Fruit fly (Drosophila melanogaster) whole organism, embryonic: ENCODE results near the gene CG6094.

Experiments used
- Atf-2 ChIP-seq: fragments of 200-800 bp; sonication (Bioruptor generic); optimal IDR thresholded peaks from 2 replicates; lab custom pipeline; 2016; ENCODE audit warnings: missing biosample characterization, missing genetic modification characterization
- Atf3 ChIP-seq: fragments of 200-800 bp; sonication (Bioruptor generic); optimal IDR thresholded peaks from 3 replicates; lab custom pipeline; 2016; ENCODE audit warnings: missing biosample characterization, missing genetic modification characterization
- Bdp1 ChIP-seq: fragments of 200-800 bp; sonication (Bioruptor generic); optimal IDR thresholded peaks from 3 replicates; lab custom pipeline; 2016; ENCODE audit warnings: missing biosample characterization, missing genetic modification characterization
- CG12155 ChIP-seq: fragments of 200-800 bp; sonication (Bioruptor generic); optimal IDR thresholded peaks from 3 replicates; lab custom pipeline; 2016; ENCODE audit warnings: missing biosample characterization, missing genetic modification characterization
- CG1233 ChIP-seq: fragments of 200-800 bp; sonication (Bioruptor generic); optimal IDR thresholded peaks from 4 replicates; lab custom pipeline; 2018; ENCODE audit warnings: missing biosample characterization, mild to moderate bottlenecking, missing genetic modification characterization
- CG13296 ChIP-seq: fragments of 200-800 bp; sonication (Bioruptor generic); optimal IDR thresholded peaks from 3 replicates; lab custom pipeline; 2018; ENCODE audit warnings: missing biosample characterization, mild to moderate bottlenecking, missing genetic modification characterization
- CG14441 ChIP-seq: fragments of 200-800 bp; sonication (Bioruptor generic); IDR thresholded peaks from 2 replicates; pipeline ENCODE4 v1.3.6; 2022; ENCODE audit warnings: missing biosample characterization, missing genetic modification characterization
- CG17186 ChIP-seq: fragments of 200-800 bp; sonication (Bioruptor generic); optimal IDR thresholded peaks from 3 replicates; lab custom pipeline; 2017; ENCODE audit warnings: missing biosample characterization, missing genetic modification reagents, missing genetic modification characterization
- CG2120 ChIP-seq: fragments of 200-800 bp; sonication (Bioruptor generic); optimal IDR thresholded peaks from 3 replicates; lab custom pipeline; 2016; ENCODE audit warnings: missing biosample characterization, missing genetic modification characterization
- CG2712 ChIP-seq: fragments of 200-800 bp; optimal IDR thresholded peaks from 3 replicates; lab custom pipeline; 2019; ENCODE audit warnings: missing biosample characterization, mild to moderate bottlenecking, missing genetic modification characterization, moderate library complexity
- CG32772 ChIP-seq: fragments of 200-800 bp; sonication (Bioruptor generic); IDR thresholded peaks from 2 replicates; pipeline ENCODE4 v1.3.6; 2022; ENCODE audit warnings: missing biosample characterization, missing genetic modification characterization
- CG6683 ChIP-seq: fragments of 200-800 bp; sonication (Bioruptor generic); optimal IDR thresholded peaks from 2 replicates; lab custom pipeline; 2017; ENCODE audit warnings: missing biosample characterization, mild to moderate bottlenecking, missing genetic modification characterization, missing genetic modification reagents
- CG6689 ChIP-seq: fragments of 200-800 bp; sonication (Bioruptor generic); IDR thresholded peaks from 2 replicates; pipeline ENCODE4 v1.3.6; 2022; ENCODE audit warnings: missing biosample characterization, missing genetic modification characterization
- CG7372 ChIP-seq: fragments of 200-800 bp; sonication (Bioruptor generic); IDR thresholded peaks from 2 replicates; pipeline ENCODE4 v1.3.6; 2022; ENCODE audit warnings: missing biosample characterization, missing genetic modification characterization
- CG9797 ChIP-seq: fragments of 200-800 bp; sonication (Bioruptor generic); optimal IDR thresholded peaks from 3 replicates; lab custom pipeline; 2018; ENCODE audit warnings: missing biosample characterization, mild to moderate bottlenecking, missing genetic modification characterization
- CkIIα-i1 ChIP-seq: fragments of 200-800 bp; sonication (Bioruptor generic); IDR thresholded peaks from 2 replicates; pipeline ENCODE4 v1.3.6; 2022; ENCODE audit warnings: missing biosample characterization, missing genetic modification characterization
- Dad ChIP-seq: fragments of 200-800 bp; sonication (Bioruptor generic); optimal IDR thresholded peaks from 3 replicates; lab custom pipeline; 2016; ENCODE audit warnings: missing biosample characterization, missing genetic modification characterization
- Doc3 ChIP-seq: fragments of 200-800 bp; sonication (Bioruptor generic); IDR thresholded peaks from 3 replicates; pipeline ENCODE4 v1.3.6; 2022; ENCODE audit warnings: missing biosample characterization, missing genetic modification characterization; ENCODE audit not compliant: partially characterized antibody
- Eip74EF ChIP-seq, 2 experiments: fragments of 200-800 bp in 1 of 2; fragments of >200 bp in 1 of 2; sonication (Bioruptor generic) in 1 of 2; optimal IDR thresholded peaks; 2 replicates each; lab custom pipeline; 2017 to 2019; ENCODE audit warnings: missing biosample characterization in 2 of 2, missing genetic modification characterization in 2 of 2, mild to moderate bottlenecking in 1 of 2, moderate library complexity in 1 of 2
- Fer1 ChIP-seq: fragments of 200-800 bp; sonication (Bioruptor generic); optimal IDR thresholded peaks from 2 replicates; lab custom pipeline; 2017; ENCODE audit warnings: missing biosample characterization, mild to moderate bottlenecking, missing genetic modification characterization
- Fer3 ChIP-seq: fragments of 200-800 bp; sonication (Bioruptor generic); optimal IDR thresholded peaks from 2 replicates; lab custom pipeline; 2018; ENCODE audit warnings: missing biosample characterization, mild to moderate bottlenecking, missing genetic modification characterization, moderate library complexity
- GATAe ChIP-seq: fragments of 200-800 bp; sonication (Bioruptor generic); conservative IDR thresholded peaks from 2 replicates; pipeline ENCODE4 v1.3.6; 2022; ENCODE audit warnings: missing biosample characterization, missing genetic modification characterization
- H2.0 ChIP-seq: fragments of 200-800 bp; sonication (Bioruptor generic); IDR thresholded peaks from 2 replicates; pipeline ENCODE4 v1.3.6; 2022; ENCODE audit warnings: missing biosample characterization, missing genetic modification characterization
- Hand ChIP-seq: fragments of 200-800 bp; sonication (Bioruptor generic); optimal IDR thresholded peaks from 2 replicates; lab custom pipeline; 2017; ENCODE audit warnings: mild to moderate bottlenecking, missing biosample characterization, missing genetic modification reagents, missing genetic modification characterization
- Lpt ChIP-seq: fragments of >200 bp; optimal IDR thresholded peaks from 2 replicates; lab custom pipeline; 2018; ENCODE audit warnings: missing biosample characterization, missing genetic modification characterization
- NC2β ChIP-seq: fragments of 200-800 bp; sonication (Bioruptor generic); optimal IDR thresholded peaks from 2 replicates; lab custom pipeline; 2016; ENCODE audit warnings: missing biosample characterization, missing genetic modification characterization
- Ptx1 ChIP-seq: fragments of 200-800 bp; sonication (Bioruptor generic); IDR thresholded peaks from 2 replicates; pipeline ENCODE4 v1.3.6; 2022; ENCODE audit warnings: missing biosample characterization, missing genetic modification characterization
- Ssrp ChIP-seq: fragments of 200-800 bp; sonication (Bioruptor generic); optimal IDR thresholded peaks from 2 replicates; lab custom pipeline; 2018; ENCODE audit warnings: missing biosample characterization, mild to moderate bottlenecking, missing genetic modification characterization, moderate library complexity
- Vsx1 ChIP-seq: fragments of 200-800 bp; sonication (Bioruptor generic); optimal IDR thresholded peaks from 2 replicates; lab custom pipeline; 2017; ENCODE audit warnings: missing biosample characterization, mild to moderate bottlenecking, missing genetic modification characterization, missing genetic modification reagents
- Xbp1 ChIP-seq: fragments of 200-800 bp; sonication (Bioruptor generic); optimal IDR thresholded peaks from 3 replicates; lab custom pipeline; 2016; ENCODE audit warnings: missing biosample characterization, mild to moderate bottlenecking, missing genetic modification characterization
- ara ChIP-seq: fragments of 200-800 bp; sonication (Bioruptor generic); IDR thresholded peaks from 2 replicates; pipeline ENCODE4 v1.3.6; 2022; ENCODE audit warnings: missing biosample characterization, missing genetic modification characterization
- bbx ChIP-seq: fragments of 200-800 bp; sonication (Bioruptor generic); IDR thresholded peaks from 2 replicates; pipeline ENCODE4 v1.3.6; 2022; ENCODE audit warnings: missing biosample characterization, missing genetic modification characterization; ENCODE audit not compliant: partially characterized antibody
- btn ChIP-seq: fragments of 200-800 bp; sonication (Bioruptor generic); optimal IDR thresholded peaks from 2 replicates; lab custom pipeline; 2016; ENCODE audit warnings: missing biosample characterization, missing genetic modification characterization
- da ChIP-seq: fragments of 200-800 bp; sonication (Bioruptor generic); optimal IDR thresholded peaks from 2 replicates; lab custom pipeline; 2016; ENCODE audit warnings: missing biosample characterization, missing genetic modification characterization
- dan ChIP-seq: fragments of 200-800 bp; sonication (Bioruptor generic); IDR thresholded peaks from 2 replicates; pipeline ENCODE4 v1.3.6; 2022; ENCODE audit warnings: missing biosample characterization, missing genetic modification characterization
- emc ChIP-seq: fragments of 200-800 bp; sonication (Bioruptor generic); optimal IDR thresholded peaks from 2 replicates; lab custom pipeline; 2016; ENCODE audit warnings: missing biosample characterization, missing genetic modification characterization
- exex ChIP-seq: fragments of 200-800 bp; sonication (Bioruptor generic); optimal IDR thresholded peaks from 4 replicates; lab custom pipeline; 2018; ENCODE audit warnings: missing biosample characterization, mild to moderate bottlenecking, missing genetic modification characterization, moderate library complexity
- fu2 ChIP-seq: fragments of 200-800 bp; sonication (Bioruptor generic); optimal IDR thresholded peaks from 2 replicates; lab custom pipeline; 2016; ENCODE audit warnings: missing biosample characterization, missing genetic modification characterization
- gcm ChIP-seq: fragments of 200-800 bp; sonication (Bioruptor generic); optimal IDR thresholded peaks from 2 replicates; lab custom pipeline; 2019; ENCODE audit warnings: missing biosample characterization, mild to moderate bottlenecking, missing genetic modification characterization, moderate library complexity
- gt ChIP-seq: fragments of 200-800 bp; sonication (Bioruptor generic); IDR thresholded peaks from 2 replicates; pipeline ENCODE4 v1.3.6; 2022; ENCODE audit warnings: missing biosample characterization, missing genetic modification characterization
- ind ChIP-seq: fragments of 200-800 bp; sonication (Bioruptor generic); optimal IDR thresholded peaks from 3 replicates; lab custom pipeline; 2016; ENCODE audit warnings: missing biosample characterization, missing genetic modification characterization
- jumu ChIP-seq: fragments of 200-800 bp; sonication (Bioruptor generic); optimal IDR thresholded peaks from 3 replicates; lab custom pipeline; 2016; ENCODE audit warnings: missing biosample characterization, missing genetic modification characterization
- kah ChIP-seq: fragments of 200-800 bp; sonication (Bioruptor generic); optimal IDR thresholded peaks from 2 replicates; lab custom pipeline; 2018; ENCODE audit warnings: missing biosample characterization, mild to moderate bottlenecking, missing genetic modification characterization
- lab ChIP-seq: fragments of 200-800 bp; sonication (Bioruptor generic); optimal IDR thresholded peaks from 3 replicates; lab custom pipeline; 2017; ENCODE audit warnings: missing biosample characterization, missing genetic modification characterization, mild to moderate bottlenecking, moderate library complexity, missing genetic modification reagents
- lola ChIP-seq, 3 experiments: fragments of >200 bp in 2 of 3; fragments of 200-800 bp in 1 of 3; sonication (Bioruptor generic) in 1 of 3; optimal IDR thresholded peaks; 2 replicates each; lab custom pipeline; 2017 to 2019; ENCODE audit warnings: missing biosample characterization in 3 of 3, missing genetic modification characterization in 3 of 3, mild to moderate bottlenecking in 1 of 3, moderate library complexity in 1 of 3
- nom ChIP-seq: fragments of 200-800 bp; sonication (Bioruptor generic); optimal IDR thresholded peaks from 2 replicates; lab custom pipeline; 2017; ENCODE audit warnings: missing biosample characterization, missing genetic modification characterization, mild to moderate bottlenecking, moderate library complexity, missing genetic modification reagents
- rib ChIP-seq: fragments of 200-800 bp; sonication (Bioruptor generic); IDR thresholded peaks from 2 replicates; pipeline ENCODE4 v1.3.6; 2022; ENCODE audit warnings: missing biosample characterization, missing genetic modification characterization
- ssp ChIP-seq: fragments of 200-800 bp; sonication (Bioruptor generic); IDR thresholded peaks from 2 replicates; pipeline ENCODE4 v1.3.6; 2022; ENCODE audit warnings: missing biosample characterization, missing genetic modification characterization
- tgo ChIP-seq: fragments of 200-800 bp; sonication (Bioruptor generic); IDR thresholded peaks from 3 replicates; pipeline ENCODE4 v1.3.6; 2022; ENCODE audit warnings: missing biosample characterization, missing genetic modification characterization
- zfh2 ChIP-seq: fragments of 200-800 bp; sonication (Bioruptor generic); optimal IDR thresholded peaks from 2 replicates; lab custom pipeline; 2016; ENCODE audit warnings: missing biosample characterization, missing genetic modification characterization

CG6094 gene

DNA sequence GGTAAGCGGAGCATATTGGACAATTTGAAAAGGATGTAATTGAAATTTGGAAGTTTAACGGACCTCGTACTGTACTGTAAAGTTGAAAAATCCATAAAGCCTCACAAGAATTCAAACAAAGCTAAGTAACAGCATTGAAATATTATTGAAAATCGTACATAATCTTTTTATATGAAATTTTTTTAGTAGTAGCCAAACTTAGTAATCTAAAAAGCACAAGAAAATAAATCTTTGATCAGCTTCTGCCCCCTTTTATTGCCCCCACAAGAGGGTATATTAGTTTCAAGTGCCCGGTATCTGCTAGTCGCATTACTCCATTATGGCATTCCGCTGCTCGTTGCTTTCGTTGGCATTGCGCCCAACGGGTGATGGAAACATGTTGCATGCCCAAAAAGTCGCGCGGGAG, 40.0 kb upstream of the CG6094 start (continued):
- no peak for TF ChIP-seq CG7372 (GFP tag; lab: Robert Waterston, UW)
- TF ChIP-seq jumu = peak; percentile 53
- no peak for TF ChIP-seq bbx (GFP tag; lab: Robert Waterston, UW)
- peak; percentile 42 for TF ChIP-seq Dad
- TF ChIP-seq CG2712 (tag; lab: Kevin White, UChicago) = peak; percentile 86
- no peak for TF ChIP-seq da (GFP tag; lab: Kevin White, UChicago)
- peak; percentile 36 for TF ChIP-seq CG1233 (GFP tag; lab: Kevin White, UChicago)
- peak; percentile 68 for TF ChIP-seq Ssrp (tag; lab: Kevin White, UChicago)
- TF ChIP-seq dan (GFP tag; lab: Robert Waterston, UW) = 0 out of 2 replicates have a peak, but pooled peaks have one; percentile 24
- TF ChIP-seq kah (GFP tag; lab: Kevin White, UChicago) = peak; percentile 16
- TF ChIP-seq Lpt (GFP tag; lab: Kevin White, UChicago) = no peak
- TF ChIP-seq CkIIα-i1 (GFP tag; lab: Robert Waterston, UW) = no peak
- TF ChIP-seq lab (GFP tag; lab: Kevin White, UChicago) = peak; percentile 48
- no peak for TF ChIP-seq gt
- TF ChIP-seq ara (GFP tag; lab: Robert Waterston, UW) = peak; percentile 63; the same call in 1 of the 2 replicates
- TF ChIP-seq NC2β = peak; percentile 6
- peak; percentile 64; the same call in 1 of the 2 replicates for TF ChIP-seq ssp (GFP tag; lab: Robert Waterston, UW)
- TF ChIP-seq tgo (GFP tag; lab: Robert Waterston, UW) = peak; percentile 70
- TF ChIP-seq nom = no peak
- TF ChIP-seq Doc3 (GFP tag; lab: Robert Waterston, UW) = no peak
- no peak for TF ChIP-seq Fer1 (GFP tag; lab: Kevin White, UChicago)
- peak; percentile 20 for TF ChIP-seq Atf-2 (GFP tag; lab: Kevin White, UChicago)
- TF ChIP-seq CG13296 (GFP tag; lab: Kevin White, UChicago) = no peak
- TF ChIP-seq rib (GFP tag; lab: Robert Waterston, UW) = no peak
- TF ChIP-seq Hand (GFP tag; lab: Kevin White, UChicago) = no peak
- no peak for TF ChIP-seq exex (tag; lab: Kevin White, UChicago)
- TF ChIP-seq Fer3 (tag; lab: Kevin White, UChicago) = peak; percentile 40
- no peak for TF ChIP-seq zfh2 (GFP tag; lab: Kevin White, UChicago)
- no peak for TF ChIP-seq CG17186 (GFP tag; lab: Kevin White, UChicago)
- peak; percentile 58 for TF ChIP-seq ind (GFP tag; lab: Kevin White, UChicago)
- TF ChIP-seq Bdp1 (GFP tag; lab: Kevin White, UChicago) = no peak
- TF ChIP-seq CG32772 (GFP tag; lab: Robert Waterston, UW) = no peak; the same call in 1 of the 2 replicates
- TF ChIP-seq CG6689 = peak; percentile 84
- peak; percentile 14 for TF ChIP-seq CG12155
- no peak for TF ChIP-seq fu2
- peak; percentile 6 for TF ChIP-seq Vsx1 (GFP tag; lab: Kevin White, UChicago)
- TF ChIP-seq Ptx1 (GFP tag; lab: Robert Waterston, UW) = peak; percentile 76
- peak; percentile 21 for TF ChIP-seq CG6683 (GFP tag; lab: Kevin White, UChicago)
- TF ChIP-seq CG2120 = peak; percentile 27
- TF ChIP-seq Atf3 (GFP tag; lab: Kevin White, UChicago) = peak; percentile 34
- TF ChIP-seq lola (GFP tag; optimal IDR thresholded peaks at IDR 0.05; lab: Kevin White, UChicago) = peak in 1 of 3 experiments; percentile 74
- no peak for TF ChIP-seq GATAe
- no peak for TF ChIP-seq gcm (GFP tag; lab: Kevin White, UChicago)
- TF ChIP-seq Xbp1 (GFP tag; lab: Kevin White, UChicago) = peak; percentile 60
- TF ChIP-seq emc = no peak
- TF ChIP-seq Eip74EF (GFP tag; optimal IDR thresholded peaks at IDR 0.05; lab: Kevin White, UChicago) = peak in 1 of 2 experiments; percentile 65
- peak; percentile 23; the same call in 1 of the 2 replicates for TF ChIP-seq H2.0 (GFP tag; lab: Robert Waterston, UW)
- no peak for TF ChIP-seq CG9797 (GFP tag; lab: Kevin White, UChicago)
- TF ChIP-seq btn (GFP tag; lab: Kevin White, UChicago) = peak; percentile 44
- TF ChIP-seq CG14441 (GFP tag; lab: Robert Waterston, UW) = no peak
